Worm (Caenorhabditis elegans) whole organism, early embryonic: ENCODE results near the gene srw-123.
"Not testable (repeated sequence)": the region's sequence is repeated elsewhere in the genome, so short reads cannot be mapped to it uniquely, and the experiment has no call there.

Experiments
- B0310.2 ChIP-seq: sonication (generic microtip); optimal IDR thresholded peaks from 2 replicates; lab custom pipeline; 2016; ENCODE audit warnings: mild to moderate bottlenecking, missing genetic modification characterization, missing compliant biosample characterization
- F13C5.2 ChIP-seq: sonication (generic microtip); optimal IDR thresholded peaks from 2 replicates; lab custom pipeline; 2017; ENCODE audit warnings: mild to moderate bottlenecking, missing genetic modification characterization, inconsistent platforms, missing compliant biosample characterization
- aly-1 ChIP-seq: sonication (generic microtip); optimal IDR thresholded peaks from 2 replicates; lab custom pipeline; 2016; ENCODE audit warnings: missing genetic modification characterization, missing compliant biosample characterization
- ama-1 ChIP-seq: fragments of 150-350 bp; optimal IDR thresholded peaks from 2 replicates; lab custom pipeline; 2014
- ceh-36 ChIP-seq: sonication (generic microtip); optimal IDR thresholded peaks from 2 replicates; lab custom pipeline; 2016; ENCODE audit warnings: missing genetic modification characterization, inconsistent platforms, missing compliant biosample characterization
- ets-7 ChIP-seq: sonication (generic microtip); optimal IDR thresholded peaks from 2 replicates; lab custom pipeline; 2016; ENCODE audit warnings: missing genotype, missing genetic modification characterization, missing compliant biosample characterization
- flt-1 ChIP-seq: fragments of 200-800 bp; sonication (Bioruptor generic); IDR thresholded peaks from 2 replicates; pipeline ENCODE4 v1.3.6; 2022; ENCODE audit warnings: missing genetic modification characterization, missing compliant biosample characterization
- hmbx-1 ChIP-seq: sonication (generic microtip); optimal IDR thresholded peaks from 2 replicates; lab custom pipeline; 2016; ENCODE audit warnings: mild to moderate bottlenecking, missing genetic modification characterization, missing compliant biosample characterization
- hmg-4 ChIP-seq: fragments of 200-800 bp; sonication (Bioruptor generic); optimal IDR thresholded peaks from 2 replicates; lab custom pipeline; 2018; ENCODE audit warnings: mild to moderate bottlenecking, missing genetic modification characterization, missing compliant biosample characterization
- hnd-1 ChIP-seq: sonication (generic microtip); optimal IDR thresholded peaks from 2 replicates; lab custom pipeline; 2016; ENCODE audit warnings: missing genetic modification characterization, missing compliant biosample characterization
- scrt-1 ChIP-seq: fragments of 200-800 bp; sonication (Bioruptor generic); IDR thresholded peaks from 2 replicates; pipeline ENCODE4 v1.3.6; 2022; ENCODE audit warnings: missing genetic modification characterization, missing compliant biosample characterization
- tbx-11 ChIP-seq: fragments of 200-800 bp; sonication (Bioruptor generic); IDR thresholded peaks from 2 replicates; pipeline ENCODE4 v1.3.6; 2022; ENCODE audit warnings: missing genetic modification characterization, missing compliant biosample characterization
- tbx-37 ChIP-seq: fragments of 200-800 bp; sonication (Bioruptor generic); conservative IDR thresholded peaks from 2 replicates; pipeline ENCODE4 v1.3.6; 2022; ENCODE audit warnings: missing genetic modification reagents, missing genetic modification characterization, missing compliant biosample characterization
- tra-4 ChIP-seq: sonication (generic microtip); optimal IDR thresholded peaks from 2 replicates; lab custom pipeline; 2017; ENCODE audit warnings: missing genetic modification characterization, missing compliant biosample characterization

DNA sequence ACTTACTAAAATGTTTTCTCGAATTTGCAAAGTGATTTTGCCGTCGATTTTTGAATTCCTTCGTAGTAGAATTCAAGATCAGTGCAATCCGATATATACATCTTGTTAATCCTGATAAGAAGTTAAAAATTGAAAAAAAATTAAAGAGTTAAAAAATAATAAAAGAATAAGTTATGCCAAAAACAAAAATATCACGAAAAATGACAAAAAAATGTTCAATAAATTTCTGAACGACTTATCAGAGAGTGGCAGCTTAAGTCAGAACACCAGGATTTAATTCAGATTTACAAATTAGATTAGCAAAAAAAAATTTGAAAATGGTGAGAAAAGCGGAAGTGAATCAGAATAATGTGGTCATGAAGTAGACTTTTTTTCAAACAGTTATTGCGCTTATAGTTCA, at the start of gene srw-123:
- not testable (repeated sequence) for TF ChIP-seq ama-1 (lab: Kevin White, UChicago); ceh-36 (tag; lab: Kevin White, UChicago); tbx-11 (GFP tag; lab: Robert Waterston, UW); ets-7 (tag; lab: Kevin White, UChicago); F13C5.2 (tag; lab: Kevin White, UChicago); scrt-1 (GFP tag; lab: Robert Waterston, UW); hmbx-1 (tag; lab: Kevin White, UChicago); aly-1; hnd-1; tra-4 (tag; lab: Kevin White, UChicago); tbx-37 (GFP tag; lab: Robert Waterston, UW); flt-1; B0310.2 (tag; lab: Kevin White, UChicago); hmg-4 (GFP tag; lab: Kevin White, UChicago)
